Worm (Caenorhabditis elegans): ENCODE measurements around the gene folt-1.

DNA sequence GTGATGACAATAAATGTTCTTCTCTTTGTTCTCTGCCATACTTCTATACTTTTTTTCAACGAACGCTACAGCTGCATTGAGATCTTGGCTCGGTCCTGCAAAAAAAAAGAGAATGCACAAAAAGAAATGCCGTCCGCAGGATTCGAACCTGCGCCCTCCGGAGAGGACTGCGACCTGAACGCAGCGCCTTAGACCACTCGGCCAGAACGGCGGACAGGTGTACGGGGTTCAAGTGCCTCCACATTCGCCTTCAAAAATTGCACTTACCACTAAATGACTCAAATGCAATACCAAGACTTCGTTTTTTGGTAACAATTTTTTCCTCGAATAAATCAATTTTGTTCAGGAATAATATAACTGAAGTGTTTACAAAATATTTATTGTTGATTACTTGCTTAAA is 33.4 kb downstream of the folt-1 start:
- TF ChIP-seq ztf-11 (tag; optimal IDR thresholded peaks at IDR 0.05) (no peak), F13H6.1 (tag; optimal IDR thresholded peaks at IDR 0.05) (no peak), elt-3 (tag; optimal IDR thresholded peaks at IDR 0.05) (no peak), skn-1 (tag; optimal IDR thresholded peaks at IDR 0.05) (no peak), ama-1 (optimal IDR thresholded peaks at IDR 0.05) (no peak), lin-13 (GFP tag; optimal IDR thresholded peaks at IDR 0.05) (no peak), snpc-4 (tag; optimal IDR thresholded peaks at IDR 0.05) (peak; percentile 95), lin-39 (tag; optimal IDR thresholded peaks at IDR 0.05) (no peak), unc-39 (tag; optimal IDR thresholded peaks at IDR 0.05) (no peak), nhr-77 (tag; optimal IDR thresholded peaks at IDR 0.05) (no peak), nhr-10 (tag; optimal IDR thresholded peaks at IDR 0.05) (no peak), R02D3.7 (tag; optimal IDR thresholded peaks at IDR 0.05) (no peak), ceh-82 (tag; optimal IDR thresholded peaks at IDR 0.05) (no peak)
